Worm (Caenorhabditis elegans) whole organism, L4 larva: ENCODE data around the gene lhpp-1.

Experiments used
- F37D6.2 ChIP-seq: sonication (generic microtip); optimal IDR thresholded peaks from 2 replicates; lab custom pipeline; 2016; ENCODE audit warnings: mild to moderate bottlenecking, missing genetic modification characterization, missing compliant biosample characterization
- F44E2.7 ChIP-seq: fragments of 200-800 bp; sonication (Bioruptor generic); IDR thresholded peaks from 2 replicates; pipeline ENCODE4 v2.1.2; 2022; ENCODE audit warnings: missing genetic modification characterization, missing compliant biosample characterization
- aha-1 ChIP-seq: fragments of 150-350 bp; peaks from one replicate; lab custom pipeline; 2014; ENCODE audit warnings: missing biosample characterization, missing genetic modification characterization
- aly-2 ChIP-seq: sonication (generic microtip); optimal IDR thresholded peaks from 2 replicates; lab custom pipeline; 2018; ENCODE audit warnings: missing biosample characterization, missing genetic modification characterization
- ceh-20 ChIP-seq: fragments of 200-800 bp; sonication (Bioruptor generic); IDR thresholded peaks from 2 replicates; pipeline ENCODE4 v1.3.6; 2022; ENCODE audit warnings: missing genetic modification reagents, missing genetic modification characterization, missing compliant biosample characterization
- cey-2 ChIP-seq: sonication (generic microtip); optimal IDR thresholded peaks from 3 replicates; lab custom pipeline; 2017; ENCODE audit warnings: missing genetic modification characterization, mild to moderate bottlenecking, missing compliant biosample characterization, antibody characterized with exemption, borderline replicate concordance; ENCODE audit not compliant: insufficient read depth
- ctbp-1 ChIP-seq: fragments of 200-800 bp; sonication (Bioruptor generic); IDR thresholded peaks from 2 replicates; pipeline ENCODE4 v1.3.6; 2022; ENCODE audit warnings: missing genetic modification reagents, missing genetic modification characterization, missing compliant biosample characterization
- daf-19 ChIP-seq: fragments of 200-800 bp; sonication (Bioruptor generic); conservative IDR thresholded peaks from 2 replicates; pipeline ENCODE4 v1.3.6; 2022; ENCODE audit warnings: missing genetic modification characterization, missing compliant biosample characterization
- dmd-6 ChIP-seq: fragments of 200-800 bp; sonication (Bioruptor generic); IDR thresholded peaks from 2 replicates; pipeline ENCODE4 v1.3.6; 2022; ENCODE audit warnings: missing genetic modification reagents, missing genetic modification characterization, missing compliant biosample characterization
- egl-27 ChIP-seq: sonication (generic microtip); optimal IDR thresholded peaks from 3 replicates; lab custom pipeline; 2017; ENCODE audit warnings: missing biosample characterization, missing genetic modification reagents, missing genetic modification characterization
- fos-1 ChIP-seq: fragments of 150-350 bp; optimal IDR thresholded peaks from 2 replicates; lab custom pipeline; 2014; ENCODE audit warnings: missing biosample characterization, missing genetic modification characterization
- hif-1 ChIP-seq, 2 experiments: sonication (generic microtip); optimal IDR thresholded peaks; 2 replicates each; lab custom pipeline; 2016 to 2017; ENCODE audit warnings: missing compliant biosample characterization in 2 of 2, missing genetic modification characterization in 2 of 2, missing genetic modification reagents in 2 of 2, missing genotype in 2 of 2, mild to moderate bottlenecking in 1 of 2
- hmg-1.1 ChIP-seq: fragments of 200-800 bp; sonication (Bioruptor generic); IDR thresholded peaks from 2 replicates; pipeline ENCODE4 v1.3.6; 2022; ENCODE audit warnings: missing genetic modification reagents, missing genetic modification characterization, missing compliant biosample characterization
- lim-7 ChIP-seq: fragments of 200-800 bp; sonication (Bioruptor generic); IDR thresholded peaks from 2 replicates; pipeline ENCODE4 v1.3.6; 2022; ENCODE audit warnings: missing genetic modification characterization, missing compliant biosample characterization
- lin-15B ChIP-seq: fragments of 150-350 bp; sonication (generic microtip); optimal IDR thresholded peaks from 3 replicates; lab custom pipeline; 2014; ENCODE audit warnings: missing biosample characterization, missing genetic modification characterization
- madf-5 ChIP-seq, 2 experiments: fragments of 200-800 bp; sonication (Bioruptor generic); IDR thresholded peaks; 2 replicates each; pipeline ENCODE4 v1.3.6; 2022; ENCODE audit warnings: missing compliant biosample characterization in 2 of 2, missing genetic modification characterization in 2 of 2
- mdt-29 ChIP-seq: fragments of 200-800 bp; sonication (Bioruptor generic); IDR thresholded peaks from 2 replicates; pipeline ENCODE4 v1.3.6; 2022; ENCODE audit warnings: missing genetic modification reagents, missing genetic modification characterization, missing compliant biosample characterization
- mep-1 ChIP-seq: fragments of 150-350 bp; sonication (generic microtip); optimal IDR thresholded peaks from 3 replicates; lab custom pipeline; 2014; ENCODE audit warnings: missing biosample characterization, missing genetic modification characterization
- mxl-3 ChIP-seq: fragments of 200-800 bp; sonication (Bioruptor generic); optimal IDR thresholded peaks from 2 replicates; lab custom pipeline; 2018; ENCODE audit warnings: mild to moderate bottlenecking, missing genetic modification characterization, missing compliant biosample characterization
- nhr-11 ChIP-seq: fragments of 150-350 bp; optimal IDR thresholded peaks from 2 replicates; lab custom pipeline; 2014; ENCODE audit warnings: missing biosample characterization, missing genetic modification characterization
- nhr-28 ChIP-seq: fragments of 150-350 bp; optimal IDR thresholded peaks from 2 replicates; lab custom pipeline; 2014; ENCODE audit warnings: missing biosample characterization, missing genetic modification characterization
- nhr-41 ChIP-seq: fragments of 200-800 bp; sonication (Bioruptor generic); IDR thresholded peaks from 2 replicates; pipeline ENCODE4 v1.3.6; 2022; ENCODE audit warnings: missing genetic modification reagents, missing genetic modification characterization, missing compliant biosample characterization
- nhr-42 ChIP-seq: fragments of 200-800 bp; sonication (Bioruptor generic); IDR thresholded peaks from 2 replicates; pipeline ENCODE4 v1.3.6; 2022; ENCODE audit warnings: missing genetic modification characterization, missing compliant biosample characterization
- nhr-48 ChIP-seq: sonication (generic microtip); optimal IDR thresholded peaks from 2 replicates; lab custom pipeline; 2016; ENCODE audit warnings: mild to moderate bottlenecking, missing genetic modification characterization, missing compliant biosample characterization
- nhr-6 ChIP-seq: fragments of 150-350 bp; optimal IDR thresholded peaks from 2 replicates; lab custom pipeline; 2014; ENCODE audit warnings: missing biosample characterization, missing genetic modification characterization
- snpc-1.2 ChIP-seq: fragments of 200-800 bp; sonication (Bioruptor generic); IDR thresholded peaks from 2 replicates; pipeline ENCODE4 v1.3.6; 2022; ENCODE audit warnings: missing genetic modification reagents, missing genetic modification characterization, missing compliant biosample characterization
- unc-62 ChIP-seq, 3 experiments: fragments of 150-350 bp in 1 of 3; sonication (generic microtip); optimal IDR thresholded peaks in 2 of 3; peaks in 1 of 3; 1 replicate in 1 of 3; 2 replicates in 2 of 3; lab custom pipeline; 2014 to 2017; ENCODE audit warnings: missing biosample characterization in 3 of 3, missing genetic modification characterization in 3 of 3, missing genetic modification reagents in 3 of 3, missing genotype in 1 of 3
- zip-11 ChIP-seq: fragments of 200-800 bp; sonication (Bioruptor generic); IDR thresholded peaks from 2 replicates; pipeline ENCODE4 v1.3.6; 2022; ENCODE audit warnings: missing genetic modification characterization, missing compliant biosample characterization
- ztf-11 ChIP-seq: fragments of 150-350 bp; optimal IDR thresholded peaks from 2 replicates; lab custom pipeline; 2014; ENCODE audit warnings: missing biosample characterization, missing genetic modification characterization
- ztf-7 ChIP-seq: fragments of 150-350 bp; optimal IDR thresholded peaks from 2 replicates; lab custom pipeline; 2014; ENCODE audit warnings: missing biosample characterization, missing genetic modification characterization

lhpp-1 gene

ce11 chrV:12158377-12158776, 46.8 kb upstream of the lhpp-1 start:
- TF ChIP-seq nhr-6 (tag; lab: Kevin White, UChicago) (peak; percentile 4), nhr-48 (tag; lab: Kevin White, UChicago) (peak; percentile 75), mxl-3 (peak; percentile 46), dmd-6 (GFP tag; lab: Robert Waterston, UW) (peak; percentile 28; the same call in 1 of the 2 replicates), ceh-20 (GFP tag; lab: Robert Waterston, UW) (peak; percentile 12; the same call in 1 of the 2 replicates), hif-1 (tag; optimal IDR thresholded peaks at IDR 0.05; lab: Kevin White, UChicago) (no peak)

ce11 chrV:12154554-12154953, 42.9 kb upstream of the lhpp-1 start, which contains the start of gene C27A7.9:
Gene C27A7.9 (minus strand): TSS chrV:12154654.
- TF ChIP-seq cey-2 (tag; lab: Kevin White, UChicago) (no peak), hmg-1.1 (GFP tag; lab: Robert Waterston, UW) (no peak), unc-62 (GFP tag; optimal IDR thresholded peaks at IDR 0.05 in 1 of 2; lab: Kevin White, UChicago) (peak in 1 of 2 experiments; percentile 27), unc-62 (tag; optimal IDR thresholded peaks at IDR 0.05; lab: Kevin White, UChicago) (no peak)
- TF ChIP-seq, all 104 proteins: peak for 1

- TF ChIP-seq ctbp-1 (GFP tag; lab: Robert Waterston, UW) (no peak), unc-62 (GFP tag; optimal IDR thresholded peaks at IDR 0.05 in 1 of 2; lab: Kevin White, UChicago) (peak in 1 of 2 experiments; percentile 91), unc-62 (tag; optimal IDR thresholded peaks at IDR 0.05; lab: Kevin White, UChicago) (no peak)
Measured at ce11 chrV:12153784-12154183, 42.2 kb upstream of the lhpp-1 start.

DNA sequence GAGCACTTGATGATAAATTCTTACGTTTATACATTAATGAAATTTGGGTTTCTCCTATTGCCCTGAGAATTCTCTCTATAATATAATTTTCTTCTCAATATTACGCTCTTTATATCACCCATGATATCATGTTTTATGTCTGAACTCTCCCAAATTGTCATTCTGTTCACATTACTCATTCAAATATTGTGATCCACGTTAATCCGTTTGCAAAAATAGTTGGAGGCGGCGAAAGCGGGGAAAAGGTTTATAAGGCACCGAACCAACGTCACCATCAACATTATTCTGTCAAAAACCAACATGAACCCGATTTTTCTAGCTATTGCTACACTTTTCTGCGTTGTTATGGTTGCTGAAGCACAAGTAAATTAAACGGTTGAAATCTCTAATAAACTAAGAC, 41.3 kb upstream of the lhpp-1 start, which contains the start of gene C27A7.8:
TSS of gene C27A7.8 (plus strand) at position 301 of the 400 bp plus-strand sequence.
- TF ChIP-seq F37D6.2 (no peak), dmd-6 (GFP tag; lab: Robert Waterston, UW) (no peak), F44E2.7 (GFP tag; lab: Robert Waterston, UW) (no peak), nhr-42 (no peak), cey-2 (tag; lab: Kevin White, UChicago) (no peak), mdt-29 (no peak), zip-11 (no peak), snpc-1.2 (no peak), ztf-11 (tag; lab: Kevin White, UChicago) (no peak), nhr-11 (no peak), aly-2 (no peak), nhr-28 (tag; lab: Kevin White, UChicago) (no peak)
- TF ChIP-seq, all 104 proteins: peak for 0

DNA sequence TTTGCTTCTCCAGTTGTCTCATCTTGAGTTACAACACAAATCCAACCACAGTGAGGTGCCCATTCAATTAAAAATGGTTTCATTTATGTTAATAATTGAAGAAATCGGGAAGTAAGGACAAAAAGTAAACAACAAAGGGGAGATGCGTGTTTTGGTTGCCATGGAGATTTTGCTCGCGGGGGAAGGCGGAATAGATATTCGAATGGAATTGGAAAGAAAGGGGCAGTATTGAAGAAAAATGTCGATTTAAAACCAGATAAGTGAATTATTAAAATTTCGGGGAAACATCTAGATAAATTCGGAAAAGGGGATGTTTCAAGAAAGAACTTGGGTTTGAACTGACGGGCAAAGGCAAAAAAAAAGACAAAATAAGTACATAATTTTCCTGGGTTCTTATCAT, 39.0 kb upstream of the lhpp-1 start, which contains the start of gene che-11:
TSS of gene che-11 (minus strand) at position 101 of the 400 bp plus-strand sequence.
- TF ChIP-seq ztf-7 (tag; lab: Kevin White, UChicago) (no peak), nhr-41 (GFP tag; lab: Robert Waterston, UW) (no peak), egl-27 (tag; lab: Kevin White, UChicago) (no peak), mep-1 (tag; lab: Kevin White, UChicago) (no peak), madf-5 (GFP tag; IDR thresholded peaks at IDR 0.05; lab: Robert Waterston, UW) (no peak), aha-1 (no peak)

DNA sequence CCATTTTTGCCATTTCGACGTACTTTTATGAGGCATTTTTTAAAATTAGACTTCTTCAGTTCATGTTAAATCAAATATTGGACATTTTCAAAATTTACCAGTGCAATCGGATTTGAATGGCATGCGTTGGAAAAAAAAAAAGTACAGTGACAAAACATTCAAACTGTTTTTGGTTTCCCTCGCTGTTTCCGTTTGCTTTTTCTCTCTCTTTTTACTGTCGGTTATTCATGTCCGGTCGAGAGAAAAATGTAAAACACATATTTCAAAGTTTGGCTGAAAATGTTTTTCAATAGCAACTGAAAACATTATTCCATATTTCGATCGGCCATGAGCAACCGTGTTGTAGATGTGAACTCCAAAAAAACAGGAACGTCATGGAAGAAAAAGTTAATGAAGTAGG, 29.0 kb upstream of the lhpp-1 start, which contains the start of gene C27A7.3:
TSS of gene C27A7.3 (plus strand) at position 301 of the 400 bp plus-strand sequence.
- no peak for TF ChIP-seq daf-19
- no peak for TF ChIP-seq unc-62 (GFP tag; optimal IDR thresholded peaks at IDR 0.05 in 1 of 2; lab: Kevin White, UChicago)
- TF ChIP-seq unc-62 (tag; optimal IDR thresholded peaks at IDR 0.05; lab: Kevin White, UChicago), result no peak
- no peak for TF ChIP-seq nhr-28 (tag; lab: Kevin White, UChicago)
- TF ChIP-seq lin-15B, result no peak
- no peak for TF ChIP-seq fos-1 (tag; lab: Kevin White, UChicago)
- no peak for TF ChIP-seq lim-7 (GFP tag; lab: Robert Waterston, UW)
